Worm (Caenorhabditis elegans) whole organism, L3 larva: Measurements from ENCODE around the gene ugt-15.

Source experiments
- R02D3.7 ChIP-seq: fragments of 150-350 bp; optimal IDR thresholded peaks from 2 replicates; lab custom pipeline; 2014; ENCODE audit warnings: missing biosample characterization, missing genetic modification characterization
- ama-1 ChIP-seq: fragments of 150-350 bp; optimal IDR thresholded peaks from 2 replicates; lab custom pipeline; 2018
- ceh-16 ChIP-seq: sonication (generic microtip); optimal IDR thresholded peaks from 2 replicates; lab custom pipeline; 2017; ENCODE audit warnings: missing biosample characterization, missing genetic modification characterization
- ceh-28 ChIP-seq: fragments of 150-350 bp; optimal IDR thresholded peaks from 2 replicates; lab custom pipeline; 2014; ENCODE audit warnings: missing biosample characterization, missing genetic modification reagents, missing genetic modification characterization
- daf-12 ChIP-seq: fragments of 150-350 bp; optimal IDR thresholded peaks from 2 replicates; lab custom pipeline; 2014; ENCODE audit warnings: missing biosample characterization, missing genetic modification reagents, missing genetic modification characterization
- egl-5 ChIP-seq: fragments of 150-350 bp; optimal IDR thresholded peaks from 2 replicates; lab custom pipeline; 2017; ENCODE audit warnings: missing biosample characterization, missing genetic modification reagents, missing genetic modification characterization, inconsistent platforms
- elt-3 ChIP-seq, 3 experiments: fragments of 150-350 bp in 1 of 3; sonication (generic microtip) in 2 of 3; optimal IDR thresholded peaks; 2 replicates in 2 of 3; 4 replicates in 1 of 3; lab custom pipeline; 2014 to 2017; ENCODE audit warnings: missing biosample characterization in 3 of 3, missing genetic modification characterization in 3 of 3
- fkh-10 ChIP-seq: sonication (generic microtip); optimal IDR thresholded peaks from 2 replicates; lab custom pipeline; 2017; ENCODE audit warnings: missing biosample characterization, missing genetic modification reagents, missing genetic modification characterization
- fkh-2 ChIP-seq: fragments of 150-350 bp; optimal IDR thresholded peaks from 2 replicates; lab custom pipeline; 2014; ENCODE audit warnings: missing biosample characterization, missing genetic modification reagents, missing genetic modification characterization
- fos-1 ChIP-seq: fragments of 150-350 bp; optimal IDR thresholded peaks from 2 replicates; lab custom pipeline; 2014; ENCODE audit warnings: missing biosample characterization, missing genetic modification characterization
- hmg-11 ChIP-seq: sonication (generic microtip); optimal IDR thresholded peaks from 2 replicates; lab custom pipeline; 2016; ENCODE audit warnings: missing genetic modification characterization, missing compliant biosample characterization
- lin-15B ChIP-seq: fragments of 150-350 bp; optimal IDR thresholded peaks from 2 replicates; lab custom pipeline; 2014; ENCODE audit warnings: missing biosample characterization, missing genetic modification characterization
- lin-39 ChIP-seq: fragments of 150-350 bp; optimal IDR thresholded peaks from 2 replicates; lab custom pipeline; 2018; ENCODE audit warnings: missing biosample characterization, missing genetic modification reagents, missing genetic modification characterization
- lsy-12 ChIP-seq: sonication (generic microtip); optimal IDR thresholded peaks from 2 replicates; lab custom pipeline; 2016; ENCODE audit warnings: mild to moderate bottlenecking, missing genetic modification characterization, missing compliant biosample characterization
- mdl-1 ChIP-seq: fragments of 150-350 bp; optimal IDR thresholded peaks from 2 replicates; lab custom pipeline; 2014; ENCODE audit warnings: missing biosample characterization, missing genetic modification characterization
- mml-1 ChIP-seq: fragments of 150-350 bp; sonication (generic microtip); optimal IDR thresholded peaks from 3 replicates; lab custom pipeline; 2014; ENCODE audit warnings: missing biosample characterization, missing genetic modification characterization
- nfya-1 ChIP-seq: sonication (generic microtip); optimal IDR thresholded peaks from 2 replicates; lab custom pipeline; 2017; ENCODE audit warnings: missing genetic modification characterization, mild to moderate bottlenecking, missing compliant biosample characterization, antibody characterized with exemption, moderate library complexity; ENCODE audit not compliant: insufficient read depth
- nhr-11 ChIP-seq: fragments of 150-350 bp; optimal IDR thresholded peaks from 2 replicates; lab custom pipeline; 2014; ENCODE audit warnings: missing biosample characterization, missing genetic modification characterization
- nhr-12 ChIP-seq: fragments of 150-350 bp; optimal IDR thresholded peaks from 2 replicates; lab custom pipeline; 2014; ENCODE audit warnings: missing biosample characterization, missing genetic modification characterization
- nhr-23 ChIP-seq: fragments of 150-350 bp; optimal IDR thresholded peaks from 2 replicates; lab custom pipeline; 2014; ENCODE audit warnings: missing biosample characterization, missing genetic modification reagents, missing genetic modification characterization
- nhr-237 ChIP-seq: fragments of 150-350 bp; optimal IDR thresholded peaks from 2 replicates; lab custom pipeline; 2014; ENCODE audit warnings: missing biosample characterization, missing genetic modification characterization
- nhr-25 ChIP-seq: sonication (generic microtip); optimal IDR thresholded peaks from 2 replicates; lab custom pipeline; 2017; ENCODE audit warnings: missing biosample characterization, missing genetic modification characterization
- nhr-67 ChIP-seq: fragments of 150-350 bp; optimal IDR thresholded peaks from 2 replicates; lab custom pipeline; 2014; ENCODE audit warnings: missing biosample characterization, missing genetic modification characterization
- nhr-76 ChIP-seq: fragments of 150-350 bp; sonication (generic microtip); optimal IDR thresholded peaks from 5 replicates; lab custom pipeline; 2014; ENCODE audit warnings: missing biosample characterization, missing genetic modification characterization
- pha-4 ChIP-seq: fragments of 150-350 bp; optimal IDR thresholded peaks from 2 replicates; lab custom pipeline; 2014; ENCODE audit warnings: missing biosample characterization, missing genetic modification reagents, missing genetic modification characterization
- pqm-1 ChIP-seq: fragments of 150-350 bp; optimal IDR thresholded peaks from 2 replicates; lab custom pipeline; 2017; ENCODE audit warnings: missing biosample characterization, missing genetic modification characterization, inconsistent platforms
- skn-1 ChIP-seq: fragments of 150-350 bp; optimal IDR thresholded peaks from 2 replicates; lab custom pipeline; 2014; ENCODE audit warnings: missing biosample characterization, missing genetic modification characterization
- snpc-4 ChIP-seq: fragments of 150-350 bp; optimal IDR thresholded peaks from 2 replicates; lab custom pipeline; 2014; ENCODE audit warnings: missing biosample characterization, missing genetic modification characterization
- tbx-2 ChIP-seq: sonication (generic microtip); optimal IDR thresholded peaks from 2 replicates; lab custom pipeline; 2016; ENCODE audit warnings: mild to moderate bottlenecking, missing genetic modification characterization, missing compliant biosample characterization
- unc-39 ChIP-seq: sonication (generic microtip); optimal IDR thresholded peaks from 4 replicates; lab custom pipeline; 2017; ENCODE audit warnings: missing biosample characterization, missing genetic modification characterization
- ztf-11 ChIP-seq: fragments of 150-350 bp; optimal IDR thresholded peaks from 2 replicates; lab custom pipeline; 2014; ENCODE audit warnings: missing biosample characterization, missing genetic modification characterization
- ztf-4 ChIP-seq: fragments of 150-350 bp; optimal IDR thresholded peaks from 2 replicates; lab custom pipeline; 2014; ENCODE audit warnings: missing biosample characterization, missing genetic modification characterization

ugt-15 gene

DNA sequence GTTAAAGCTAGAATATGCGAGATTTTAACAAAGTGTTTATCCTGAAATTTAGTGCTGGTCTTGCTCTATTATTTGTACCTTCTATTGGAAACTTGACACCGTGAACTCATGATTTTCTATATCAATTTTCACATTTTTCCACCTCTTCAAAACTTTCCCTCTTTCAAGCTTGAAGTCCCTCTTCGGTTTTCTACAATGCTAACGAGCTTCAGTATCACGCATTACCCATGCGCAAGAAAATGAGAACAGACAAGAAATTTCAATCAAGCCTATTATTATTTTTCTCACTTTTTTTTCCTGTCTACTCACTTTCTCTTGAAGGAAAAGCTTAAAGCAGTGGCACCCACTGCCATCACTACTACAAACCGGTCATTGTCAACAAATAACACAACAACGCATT, 15.5 kb upstream of the ugt-15 start:
- TF ChIP-seq mml-1 (tag; lab: Kevin White, UChicago) = no peak
- TF ChIP-seq pha-4 (tag; lab: Kevin White, UChicago) = peak; percentile 44
- no peak for TF ChIP-seq nhr-25 (tag; lab: Kevin White, UChicago)
- TF ChIP-seq ceh-16 = no peak
- no peak for TF ChIP-seq mdl-1 (tag; lab: Kevin White, UChicago)
- peak; percentile 58 for TF ChIP-seq egl-5 (tag; lab: Kevin White, UChicago)
- TF ChIP-seq nhr-11 = no peak
- TF ChIP-seq ama-1 (lab: Kevin White, UChicago) = peak; percentile 42
- no peak for TF ChIP-seq fos-1 (tag; lab: Kevin White, UChicago)

ce11 chrV:12814022-12814421, 13.3 kb upstream of the ugt-15 start, which contains the start of gene ZC443.3:
Gene ZC443.3, minus strand, starts transcription at chrV:12814122.
- TF ChIP-seq ztf-11 (tag; lab: Kevin White, UChicago) = no peak
- no peak for TF ChIP-seq R02D3.7 (tag; lab: Kevin White, UChicago)
- TF ChIP-seq ceh-16 = no peak
- TF ChIP-seq lin-15B (tag; lab: Kevin White, UChicago) = no peak
- no peak for TF ChIP-seq unc-39 (tag; lab: Kevin White, UChicago)
- TF ChIP-seq nhr-11 = no peak
- no peak for TF ChIP-seq daf-12 (tag; lab: Kevin White, UChicago)
- no peak for TF ChIP-seq elt-3 (tag; optimal IDR thresholded peaks at IDR 0.05; lab: Kevin White, UChicago)
- TF ChIP-seq ceh-28 (tag; lab: Kevin White, UChicago) = no peak
- TF ChIP-seq nhr-25 (tag; lab: Kevin White, UChicago) = no peak
- no peak for TF ChIP-seq skn-1 (tag; lab: Kevin White, UChicago)
- TF ChIP-seq nhr-23 (tag; lab: Kevin White, UChicago) = no peak
- TF ChIP-seq tbx-2 = no peak
- no peak for TF ChIP-seq fos-1 (tag; lab: Kevin White, UChicago)
- no peak for TF ChIP-seq ztf-4 (tag; lab: Kevin White, UChicago)
- no peak for TF ChIP-seq fkh-2 (tag; lab: Kevin White, UChicago)
- TF ChIP-seq pqm-1 (tag; lab: Kevin White, UChicago) = no peak
- TF ChIP-seq fkh-10 (GFP tag; lab: Kevin White, UChicago) = no peak
- no peak for TF ChIP-seq mml-1 (tag; lab: Kevin White, UChicago)
- TF ChIP-seq, all 47 proteins: peak for 0

- TF ChIP-seq hmg-11 (tag; lab: Kevin White, UChicago) = peak; percentile 81
- TF ChIP-seq fkh-10 (GFP tag; lab: Kevin White, UChicago) = peak; percentile 60
- no peak for TF ChIP-seq ama-1 (lab: Kevin White, UChicago)
- peak; percentile 13 for TF ChIP-seq nhr-11
- peak; percentile 80 for TF ChIP-seq nfya-1 (tag; lab: Kevin White, UChicago)
- TF ChIP-seq lin-39 = peak; percentile 78
- TF ChIP-seq nhr-67 (tag; lab: Kevin White, UChicago) = no peak
- peak; percentile 71 for TF ChIP-seq snpc-4 (tag; lab: Kevin White, UChicago)
- no peak for TF ChIP-seq nhr-12
- peak; percentile 50 for TF ChIP-seq tbx-2
- TF ChIP-seq lsy-12 (tag; lab: Kevin White, UChicago) = peak; percentile 14
- peak; percentile 12 for TF ChIP-seq skn-1 (tag; lab: Kevin White, UChicago)
- peak; percentile 32 for TF ChIP-seq fkh-2 (tag; lab: Kevin White, UChicago)
- TF ChIP-seq elt-3 (tag; optimal IDR thresholded peaks at IDR 0.05; lab: Kevin White, UChicago) = no peak
- TF ChIP-seq ceh-28 (tag; lab: Kevin White, UChicago) = peak; percentile 38
- TF ChIP-seq pha-4 (tag; lab: Kevin White, UChicago) = peak; percentile 75
- TF ChIP-seq nhr-23 (tag; lab: Kevin White, UChicago) = peak; percentile 17
- TF ChIP-seq ceh-16 = no peak
- TF ChIP-seq lin-15B (tag; lab: Kevin White, UChicago) = peak; percentile 37
These were observed 12.8 kb upstream of the ugt-15 start for ce11 chrV:12814481-12814882.

DNA sequence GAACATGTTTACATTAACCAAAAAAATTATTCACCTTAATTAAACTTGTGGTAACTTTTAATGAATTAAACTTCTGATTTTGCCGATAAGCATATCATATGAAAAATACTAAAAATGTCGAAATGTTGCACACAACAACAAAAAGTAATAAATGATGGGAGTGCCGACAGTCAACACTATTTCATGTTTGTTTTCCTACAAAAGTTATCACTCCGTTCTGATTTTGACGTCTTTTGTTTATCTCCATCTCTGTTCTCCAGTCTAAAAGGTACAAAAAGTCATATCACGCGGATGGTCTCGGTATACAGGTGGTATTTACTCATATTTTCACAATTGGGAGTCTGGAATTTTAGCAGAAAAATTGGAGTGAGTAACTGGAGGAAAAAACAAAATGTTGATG, 11.9 kb upstream of the ugt-15 start:
- TF ChIP-seq pqm-1 (tag; lab: Kevin White, UChicago) = peak; percentile 33
- peak; percentile 89 for TF ChIP-seq pha-4 (tag; lab: Kevin White, UChicago)
- no peak for TF ChIP-seq nhr-67 (tag; lab: Kevin White, UChicago)

- no peak for TF ChIP-seq fos-1 (tag; lab: Kevin White, UChicago)
- peak; percentile 53 for TF ChIP-seq nhr-23 (tag; lab: Kevin White, UChicago)
- no peak for TF ChIP-seq nhr-76
- no peak for TF ChIP-seq nhr-237 (tag; lab: Kevin White, UChicago)
These were observed 10.6 kb upstream of the ugt-15 start for ce11 chrV:12816672-12817071.
